Worm (Caenorhabditis elegans) whole organism, young adult: Measurements from ENCODE around the gene eps-8.
A peak's percentile ranks its signal among the peaks of the same experiment; 100 is the strongest.

ENCODE experiments used
- B0019.2 ChIP-seq: fragments of 200-800 bp; sonication (Bioruptor generic); conservative IDR thresholded peaks from 2 replicates; pipeline ENCODE4 v1.3.6; 2022; ENCODE audit warnings: missing genetic modification reagents, missing genetic modification characterization, missing compliant biosample characterization
- B0035.1 ChIP-seq: sonication (generic microtip); optimal IDR thresholded peaks from 2 replicates; lab custom pipeline; 2016; ENCODE audit warnings: missing genetic modification characterization, mild to moderate bottlenecking, missing compliant biosample characterization, missing genotype, missing genetic modification reagents
- F49E8.2 ChIP-seq: sonication (generic microtip); optimal IDR thresholded peaks from 3 replicates; lab custom pipeline; 2017; ENCODE audit warnings: missing genetic modification characterization, mild to moderate bottlenecking, missing compliant biosample characterization, antibody characterized with exemption, moderate library complexity; ENCODE audit not compliant: insufficient read depth
- F57A8.1 ChIP-seq: fragments of 200-800 bp; sonication (Bioruptor generic); optimal IDR thresholded peaks from 2 replicates; lab custom pipeline; 2018; ENCODE audit warnings: mild to moderate bottlenecking, missing genetic modification characterization, moderate library complexity, missing compliant biosample characterization
- ama-1 ChIP-seq, 3 experiments: fragments of 150-350 bp in 1 of 3; sonication (generic microtip) in 2 of 3; optimal IDR thresholded peaks; 2 replicates each; lab custom pipeline; 2014 to 2018; ENCODE audit warnings: missing biosample characterization in 2 of 3, missing genetic modification characterization in 2 of 3, missing genetic modification reagents in 2 of 3
- attf-6 ChIP-seq: fragments of 200-800 bp; sonication (Bioruptor generic); IDR thresholded peaks from 2 replicates; pipeline ENCODE4 v1.3.6; 2022; ENCODE audit warnings: missing genetic modification reagents, missing genetic modification characterization, missing compliant biosample characterization
- bed-2 ChIP-seq: fragments of 200-800 bp; sonication (Bioruptor generic); IDR thresholded peaks from 2 replicates; pipeline ENCODE4 v1.3.6; 2022; ENCODE audit warnings: missing genetic modification reagents, missing genetic modification characterization, missing compliant biosample characterization
- cebp-1 ChIP-seq, 2 experiments: fragments of 200-800 bp in 1 of 2; sonication (Bioruptor generic) in 1 of 2; sonication (generic microtip) in 1 of 2; IDR thresholded peaks in 1 of 2; optimal IDR thresholded peaks in 1 of 2; 2 replicates each; pipeline versions ENCODE4 v1.3.6 to Lab custom; 2017 to 2022; ENCODE audit warnings: missing compliant biosample characterization in 2 of 2, missing genetic modification characterization in 2 of 2, mild to moderate bottlenecking in 1 of 2, missing genetic modification reagents in 1 of 2, moderate library complexity in 1 of 2
- cebp-2 ChIP-seq: fragments of 200-800 bp; sonication (Bioruptor generic); IDR thresholded peaks from 2 replicates; pipeline ENCODE4 v1.3.6; 2022; ENCODE audit warnings: missing genetic modification characterization, missing compliant biosample characterization
- ceh-100 ChIP-seq: fragments of 200-800 bp; sonication (Bioruptor generic); IDR thresholded peaks from 2 replicates; pipeline ENCODE4 v1.3.6; 2022; ENCODE audit warnings: missing genetic modification reagents, missing genetic modification characterization, missing compliant biosample characterization
- ceh-79 ChIP-seq: sonication (generic microtip); optimal IDR thresholded peaks from 2 replicates; lab custom pipeline; 2017; ENCODE audit warnings: mild to moderate bottlenecking, missing genetic modification characterization, missing compliant biosample characterization
- die-1 ChIP-seq: sonication (generic microtip); optimal IDR thresholded peaks from 2 replicates; lab custom pipeline; 2016; ENCODE audit warnings: missing genotype, mild to moderate bottlenecking, missing genetic modification characterization, missing compliant biosample characterization
- dpff-1 ChIP-seq: sonication (generic microtip); optimal IDR thresholded peaks from 2 replicates; lab custom pipeline; 2017; ENCODE audit warnings: mild to moderate bottlenecking, missing genetic modification characterization, missing compliant biosample characterization
- efl-1 ChIP-seq: fragments of 150-350 bp; optimal IDR thresholded peaks from 2 replicates; lab custom pipeline; 2014; ENCODE audit warnings: missing biosample characterization, missing genetic modification reagents, missing genetic modification characterization
- ets-4 ChIP-seq: fragments of 200-800 bp; sonication (Bioruptor generic); optimal IDR thresholded peaks from 2 replicates; lab custom pipeline; 2018; ENCODE audit warnings: mild to moderate bottlenecking, missing genetic modification characterization, missing compliant biosample characterization
- hmg-20 ChIP-seq: fragments of 200-800 bp; sonication (Bioruptor generic); IDR thresholded peaks from 2 replicates; pipeline ENCODE4 v1.3.6; 2022; ENCODE audit warnings: missing genetic modification reagents, missing genetic modification characterization, missing compliant biosample characterization
- hsf-1 ChIP-seq: fragments of 200-800 bp; sonication (Bioruptor generic); IDR thresholded peaks from 2 replicates; pipeline ENCODE4 v1.3.6; 2022; ENCODE audit warnings: missing genetic modification reagents, missing genetic modification characterization, missing compliant biosample characterization
- let-526 ChIP-seq: fragments of 200-800 bp; sonication (Bioruptor generic); IDR thresholded peaks from 2 replicates; pipeline ENCODE4 v1.3.6; 2022; ENCODE audit warnings: missing genetic modification reagents, missing genetic modification characterization, missing compliant biosample characterization
- lsl-1 ChIP-seq: fragments of 200-800 bp; sonication (Bioruptor generic); optimal IDR thresholded peaks from 2 replicates; lab custom pipeline; 2018; ENCODE audit warnings: mild to moderate bottlenecking, missing genetic modification characterization, moderate library complexity, missing compliant biosample characterization
- madf-8 ChIP-seq: fragments of 200-800 bp; sonication (Bioruptor generic); conservative IDR thresholded peaks from 2 replicates; pipeline ENCODE4 v1.3.6; 2022; ENCODE audit warnings: missing genetic modification reagents, missing genetic modification characterization, missing compliant biosample characterization
- nfya-2 ChIP-seq: fragments of 200-800 bp; sonication (Bioruptor generic); IDR thresholded peaks from 2 replicates; pipeline ENCODE4 v1.3.6; 2022; ENCODE audit warnings: missing genetic modification reagents, missing genetic modification characterization, missing compliant biosample characterization
- nhr-179 ChIP-seq: sonication (generic microtip); optimal IDR thresholded peaks from 2 replicates; lab custom pipeline; 2016; ENCODE audit warnings: mild to moderate bottlenecking, missing genetic modification characterization, missing compliant biosample characterization
- nhr-80 ChIP-seq: sonication (generic microtip); optimal IDR thresholded peaks from 2 replicates; lab custom pipeline; 2016; ENCODE audit warnings: missing genetic modification characterization, missing compliant biosample characterization
- pha-4 ChIP-seq: fragments of 150-350 bp; sonication (generic microtip); optimal IDR thresholded peaks from 2 replicates; lab custom pipeline; 2014; ENCODE audit warnings: missing biosample characterization, missing genetic modification reagents, missing genetic modification characterization
- sdz-38 ChIP-seq: sonication (generic microtip); optimal IDR thresholded peaks from 2 replicates; lab custom pipeline; 2016; ENCODE audit warnings: missing genotype, missing genetic modification characterization, missing compliant biosample characterization
- snpc-4 ChIP-seq, 5 experiments: fragments of 150-350 bp in 1 of 5; sonication (generic microtip) in 4 of 5; optimal IDR thresholded peaks; 2 replicates each; lab custom pipeline; 2014 to 2018; ENCODE audit warnings: missing genetic modification characterization in 5 of 5, missing biosample characterization in 3 of 5, antibody characterized with exemption in 2 of 5, mild to moderate bottlenecking in 2 of 5, missing compliant biosample characterization in 2 of 5, missing genotype in 2 of 5, moderate library complexity in 2 of 5, missing genetic modification reagents in 1 of 5
- tlf-1 ChIP-seq: fragments of 200-800 bp; sonication (Bioruptor generic); optimal IDR thresholded peaks from 2 replicates; lab custom pipeline; 2018; ENCODE audit warnings: mild to moderate bottlenecking, missing genetic modification characterization, missing compliant biosample characterization
- ztf-18 ChIP-seq: sonication (generic microtip); optimal IDR thresholded peaks from 2 replicates; lab custom pipeline; 2016; ENCODE audit warnings: missing genotype, mild to moderate bottlenecking, missing genetic modification characterization, missing compliant biosample characterization
- ztf-3 ChIP-seq: fragments of 200-800 bp; sonication (Bioruptor generic); optimal IDR thresholded peaks from 2 replicates; lab custom pipeline; 2018; ENCODE audit warnings: mild to moderate bottlenecking, missing genetic modification characterization, missing compliant biosample characterization
- ztf-6 ChIP-seq: fragments of 200-800 bp; sonication (Bioruptor generic); IDR thresholded peaks from 2 replicates; pipeline ENCODE4 v1.3.6; 2022; ENCODE audit warnings: missing genetic modification reagents, missing genetic modification characterization, missing compliant biosample characterization

Gene eps-8

ce11 chrIV:14888889-14889664, 9.8 kb downstream of the eps-8 start (continued):
- TF ChIP-seq lsl-1 (no peak), cebp-1 (GFP tag; IDR thresholded peaks at IDR 0.05; lab: Robert Waterston, UW) (no peak), cebp-1 (tag; optimal IDR thresholded peaks at IDR 0.05; lab: Kevin White, UChicago) (peak; percentile 22), ceh-100 (GFP tag; lab: Robert Waterston, UW) (no peak), bed-2 (GFP tag; lab: Robert Waterston, UW) (no peak), let-526 (GFP tag; lab: Robert Waterston, UW) (no peak), ztf-3 (no peak), B0019.2 (GFP tag; lab: Robert Waterston, UW) (0 out of 2 replicates have a peak, but pooled peaks have one; percentile 9)

ce11 chrIV:14890914-14891313, 11.6 kb downstream of the eps-8 start:
- TF ChIP-seq F57A8.1, result no peak
- TF ChIP-seq die-1 (tag; lab: Kevin White, UChicago), result no peak
- no peak for TF ChIP-seq nfya-2 (GFP tag; lab: Robert Waterston, UW)
- TF ChIP-seq pha-4 (tag; lab: Kevin White, UChicago), result no peak
- TF ChIP-seq ets-4 (GFP tag; lab: Kevin White, UChicago), result no peak
- no peak for TF ChIP-seq ztf-18 (tag; lab: Kevin White, UChicago)
- TF ChIP-seq madf-8 (GFP tag; lab: Robert Waterston, UW), result no peak
- no peak for TF ChIP-seq let-526 (GFP tag; lab: Robert Waterston, UW)
- no peak for TF ChIP-seq hsf-1 (GFP tag; lab: Robert Waterston, UW)

ce11 chrIV:14891996-14892395, 12.7 kb downstream of the eps-8 start:
- no peak for TF ChIP-seq B0035.1
- TF ChIP-seq ama-1 (optimal IDR thresholded peaks at IDR 0.05; lab: Kevin White, UChicago), result no peak
- no peak for TF ChIP-seq ama-1 (GFP tag; optimal IDR thresholded peaks at IDR 0.05; lab: Kevin White, UChicago)
- TF ChIP-seq sdz-38, result no peak
- no peak for TF ChIP-seq ztf-6 (GFP tag; lab: Robert Waterston, UW)
- TF ChIP-seq tlf-1, result no peak
- no peak for TF ChIP-seq ztf-18 (tag; lab: Kevin White, UChicago)
- TF ChIP-seq dpff-1, result no peak
- no peak for TF ChIP-seq efl-1 (GFP tag; lab: Kevin White, UChicago)
- TF ChIP-seq snpc-4 (GFP tag; optimal IDR thresholded peaks at IDR 0.05; lab: Kevin White, UChicago), result no peak
- TF ChIP-seq snpc-4 (tag; optimal IDR thresholded peaks at IDR 0.05; lab: Kevin White, UChicago), result peak in 3 of 4 experiments; percentile 11 to 52 (median 46)
- TF ChIP-seq nhr-80 (tag; lab: Kevin White, UChicago), result no peak
- TF ChIP-seq attf-6, result 0 out of 2 replicates have a peak, but pooled peaks have one; percentile 58

ce11 chrIV:14894339-14894738, 15.1 kb downstream of the eps-8 start:
- TF ChIP-seq ceh-79 (no peak), cebp-2 (GFP tag; lab: Robert Waterston, UW) (peak; percentile 15; the same call in 1 of the 2 replicates)
- TF ChIP-seq, all 124 proteins: peak for 1

ce11 chrIV:14903188-14903587, 23.9 kb downstream of the eps-8 start:
- no peak for TF ChIP-seq attf-6
- no peak for TF ChIP-seq dpff-1
- no peak for TF ChIP-seq B0019.2 (GFP tag; lab: Robert Waterston, UW)
- TF ChIP-seq F49E8.2, result no peak
- TF ChIP-seq ceh-79, result no peak
- no peak for TF ChIP-seq nhr-80 (tag; lab: Kevin White, UChicago)
- TF ChIP-seq hmg-20, result no peak
- TF ChIP-seq nhr-179 (tag; lab: Kevin White, UChicago), result no peak
